Fruit fly (Drosophila melanogaster) whole organism, pupa: ENCODE data around the gene enc.
A peak's percentile ranks its signal among the peaks of the same experiment; 100 is the strongest.

Source experiments
- CG14655 ChIP-seq: fragments of 200-800 bp; sonication (Bioruptor generic); optimal IDR thresholded peaks from 3 replicates; lab custom pipeline; 2017; ENCODE audit warnings: mild to moderate bottlenecking, missing biosample characterization, missing genetic modification reagents, missing genetic modification characterization
- CG15710 ChIP-seq: fragments of 200-800 bp; sonication (Bioruptor generic); optimal IDR thresholded peaks from 2 replicates; lab custom pipeline; 2018; ENCODE audit warnings: missing biosample characterization, mild to moderate bottlenecking, missing genetic modification characterization, moderate library complexity
- CG34367 ChIP-seq: fragments of 200-800 bp; sonication (Bioruptor generic); optimal IDR thresholded peaks from 2 replicates; lab custom pipeline; 2018; ENCODE audit warnings: missing biosample characterization, mild to moderate bottlenecking, missing genetic modification characterization
- CG4496 ChIP-seq: fragments of 200-800 bp; sonication (Bioruptor generic); IDR thresholded peaks from 3 replicates; pipeline ENCODE4 v1.3.6; 2022; ENCODE audit warnings: missing biosample characterization, missing genetic modification characterization
- CG8159 ChIP-seq: fragments of 200-800 bp; sonication (Bioruptor generic); optimal IDR thresholded peaks from 3 replicates; lab custom pipeline; 2018; ENCODE audit warnings: missing biosample characterization, mild to moderate bottlenecking, missing genetic modification characterization, moderate library complexity
- CG9948 ChIP-seq: fragments of 200-800 bp; sonication (Bioruptor generic); optimal IDR thresholded peaks from 2 replicates; lab custom pipeline; 2018; ENCODE audit warnings: missing biosample characterization, mild to moderate bottlenecking, missing genetic modification characterization, moderate library complexity
- D1 ChIP-seq: fragments of 200-800 bp; sonication (Bioruptor generic); optimal IDR thresholded peaks from 2 replicates; lab custom pipeline; 2018; ENCODE audit warnings: missing biosample characterization, mild to moderate bottlenecking, missing genetic modification characterization, moderate library complexity
- EcR ChIP-seq: fragments of 200-800 bp; sonication (Bioruptor generic); optimal IDR thresholded peaks from 3 replicates; lab custom pipeline; 2019; ENCODE audit warnings: missing biosample characterization, missing genetic modification characterization, mild to moderate bottlenecking, moderate library complexity, missing genetic modification reagents
- Ets98B ChIP-seq: fragments of 200-800 bp; sonication (Bioruptor generic); IDR thresholded peaks from 2 replicates; pipeline ENCODE4 v1.3.6; 2022; ENCODE audit warnings: missing biosample characterization, missing genetic modification characterization
- Pif1B ChIP-seq: fragments of 200-800 bp; sonication (Bioruptor generic); optimal IDR thresholded peaks from 3 replicates; lab custom pipeline; 2016; ENCODE audit warnings: missing biosample characterization, missing genetic modification characterization
- Snoo ChIP-seq: fragments of 200-800 bp; sonication (Bioruptor generic); optimal IDR thresholded peaks from 3 replicates; lab custom pipeline; 2017; ENCODE audit warnings: missing biosample characterization, mild to moderate bottlenecking, missing genetic modification characterization, inconsistent platforms

dm6 chr3L:3770823-3771222, 47.7 kb upstream of the enc start:
- TF ChIP-seq CG14655 (GFP tag; lab: Kevin White, UChicago) (peak; percentile 26), CG8159 (tag; lab: Kevin White, UChicago) (no peak), CG9948 (tag; lab: Kevin White, UChicago) (no peak), Snoo (tag; lab: Kevin White, UChicago) (no peak), EcR (GFP tag; lab: Kevin White, UChicago) (no peak), CG34367 (no peak), CG15710 (tag; lab: Kevin White, UChicago) (no peak), Pif1B (GFP tag; lab: Kevin White, UChicago) (no peak), CG4496 (GFP tag; lab: Robert Waterston, UW) (no peak), Ets98B (GFP tag; lab: Robert Waterston, UW) (no peak), D1 (tag; lab: Kevin White, UChicago) (no peak)
